Worm (Caenorhabditis elegans): ENCODE data around the gene irld-30.

irld-30 gene

ce11 chrV:2292240-2292639 is 48.9 kb downstream of the irld-30 start, which contains the start of gene nhr-115:
Gene nhr-115 (plus strand): TSS chrV:2292540.
- TF ChIP-seq scrt-1 (GFP tag; IDR thresholded peaks at IDR 0.05) (no peak), sea-1 (GFP tag; conservative IDR thresholded peaks at IDR 0.05) (no peak), ceh-13 (GFP tag; optimal IDR thresholded peaks at IDR 0.05) (no peak), hnd-1 (tag; optimal IDR thresholded peaks at IDR 0.05) (no peak), tbx-11 (GFP tag; IDR thresholded peaks at IDR 0.05) (no peak), B0310.2 (tag; optimal IDR thresholded peaks at IDR 0.05) (no peak), flt-1 (GFP tag; IDR thresholded peaks at IDR 0.05) (no peak), hmbx-1 (tag; optimal IDR thresholded peaks at IDR 0.05) (no peak), tra-4 (tag; optimal IDR thresholded peaks at IDR 0.05) (no peak), aly-1 (tag; optimal IDR thresholded peaks at IDR 0.05) (no peak), F13C5.2 (tag; optimal IDR thresholded peaks at IDR 0.05) (no peak), ets-7 (tag; optimal IDR thresholded peaks at IDR 0.05) (no peak), ceh-36 (tag; optimal IDR thresholded peaks at IDR 0.05) (no peak), ama-1 (optimal IDR thresholded peaks at IDR 0.05) (no peak), hmg-4 (GFP tag; optimal IDR thresholded peaks at IDR 0.05) (no peak)

ce11 chrV:2290329-2290728 is 50.9 kb downstream of the irld-30 start, which contains the start of gene nhr-225:
Gene nhr-225 (minus strand): TSS chrV:2290474.
- TF ChIP-seq hmg-4 (GFP tag; optimal IDR thresholded peaks at IDR 0.05) (no peak), scrt-1 (GFP tag; IDR thresholded peaks at IDR 0.05) (no peak), tra-4 (tag; optimal IDR thresholded peaks at IDR 0.05) (no peak), sea-1 (GFP tag; conservative IDR thresholded peaks at IDR 0.05) (no peak), pes-1 (GFP tag; IDR thresholded peaks at IDR 0.05) (no peak), tbx-11 (GFP tag; IDR thresholded peaks at IDR 0.05) (no peak), F13C5.2 (tag; optimal IDR thresholded peaks at IDR 0.05) (no peak), ceh-13 (GFP tag; optimal IDR thresholded peaks at IDR 0.05) (no peak), aly-1 (tag; optimal IDR thresholded peaks at IDR 0.05) (no peak), ama-1 (optimal IDR thresholded peaks at IDR 0.05) (no peak), flt-1 (GFP tag; IDR thresholded peaks at IDR 0.05) (no peak), B0310.2 (tag; optimal IDR thresholded peaks at IDR 0.05) (no peak), hnd-1 (tag; optimal IDR thresholded peaks at IDR 0.05) (no peak), ceh-36 (tag; optimal IDR thresholded peaks at IDR 0.05) (no peak)

All from whole organism, early embryonic.